Worm (Caenorhabditis elegans): ENCODE measurements around the gene acly-1.

acly-1 gene

ce11 chrX:1525511-1526172, 46.3 kb downstream of the acly-1 start:
- TF ChIP-seq fos-1 (tag; optimal IDR thresholded peaks at IDR 0.05) (peak; percentile 67), nhr-10 (tag; optimal IDR thresholded peaks at IDR 0.05) (no peak)

DNA sequence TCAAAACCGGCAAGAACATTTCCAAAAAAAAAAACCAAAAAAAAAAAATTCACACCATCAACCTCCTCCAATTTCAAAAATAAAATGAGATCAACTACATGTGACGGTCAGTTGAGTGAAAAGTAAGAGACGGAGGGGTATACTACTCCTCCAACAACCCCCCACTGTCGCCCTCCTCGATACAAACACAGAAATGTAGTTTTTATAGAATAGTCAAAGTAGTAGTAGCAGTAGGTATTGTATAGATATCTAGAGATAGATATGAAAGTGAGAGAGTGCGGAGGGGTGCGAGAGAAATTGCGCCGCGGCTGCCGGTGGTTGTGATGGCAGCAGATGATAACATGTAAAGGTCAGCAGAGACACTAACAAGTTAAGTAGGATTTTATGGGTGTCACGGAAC, 48.0 kb downstream of the acly-1 start:
- TF ChIP-seq ztf-11 (tag; optimal IDR thresholded peaks at IDR 0.05) = no peak
- TF ChIP-seq unc-62 (GFP tag; optimal IDR thresholded peaks at IDR 0.05) = no peak
- TF ChIP-seq alr-1 (tag; optimal IDR thresholded peaks at IDR 0.05) = no peak
- no peak for TF ChIP-seq elt-3 (tag; optimal IDR thresholded peaks at IDR 0.05)
- no peak for TF ChIP-seq peb-1 (tag; optimal IDR thresholded peaks at IDR 0.05)
- TF ChIP-seq R02D3.7 (tag; optimal IDR thresholded peaks at IDR 0.05) = no peak
- no peak for TF ChIP-seq elt-1 (tag; optimal IDR thresholded peaks at IDR 0.05)
- no peak for TF ChIP-seq egl-27 (tag; optimal IDR thresholded peaks at IDR 0.05)
- no peak for TF ChIP-seq lsy-2 (tag; optimal IDR thresholded peaks at IDR 0.05)
- no peak for TF ChIP-seq ztf-4 (tag; optimal IDR thresholded peaks at IDR 0.05)
- TF ChIP-seq blmp-1 (tag; optimal IDR thresholded peaks at IDR 0.05; ENCODE audit: insufficient read depth) = peak; percentile 30
- no peak for TF ChIP-seq Y55F3AM.14 (GFP tag; optimal IDR thresholded peaks at IDR 0.05)
- no peak for TF ChIP-seq unc-39 (tag; optimal IDR thresholded peaks at IDR 0.05)
- no peak for TF ChIP-seq ZK546.5 (tag; optimal IDR thresholded peaks at IDR 0.05)
- peak; percentile 21 for TF ChIP-seq C34F6.9 (tag; optimal IDR thresholded peaks at IDR 0.05)
- no peak for TF ChIP-seq nhr-237 (tag; optimal IDR thresholded peaks at IDR 0.05)
- TF ChIP-seq nhr-25 (tag; optimal IDR thresholded peaks at IDR 0.05) = peak; percentile 83
- TF ChIP-seq snpc-4 (tag; optimal IDR thresholded peaks at IDR 0.05) = no peak
- no peak for TF ChIP-seq unc-55 (GFP tag; optimal IDR thresholded peaks at IDR 0.05)
- TF ChIP-seq mdl-1 (tag; optimal IDR thresholded peaks at IDR 0.05) = no peak
- no peak for TF ChIP-seq lin-39 (tag; optimal IDR thresholded peaks at IDR 0.05)
- no peak for TF ChIP-seq nhr-6 (tag; optimal IDR thresholded peaks at IDR 0.05)
- no peak for TF ChIP-seq nhr-21 (tag; optimal IDR thresholded peaks at IDR 0.05)
- TF ChIP-seq nhr-77 (tag; optimal IDR thresholded peaks at IDR 0.05) = no peak
- no peak for TF ChIP-seq nhr-23 (tag; optimal IDR thresholded peaks at IDR 0.05)
- TF ChIP-seq lin-13 (GFP tag; optimal IDR thresholded peaks at IDR 0.05) = peak; percentile 7
- TF ChIP-seq sma-9 (GFP tag; optimal IDR thresholded peaks at IDR 0.05) = peak; percentile 69
- no peak for TF ChIP-seq sma-9 (tag; optimal IDR thresholded peaks at IDR 0.05)
- TF ChIP-seq aly-2 (tag; optimal IDR thresholded peaks at IDR 0.05) = no peak
- TF ChIP-seq nhr-11 (tag; optimal IDR thresholded peaks at IDR 0.05) = no peak
- TF ChIP-seq lin-11 (tag; optimal IDR thresholded peaks at IDR 0.05) = no peak
- TF ChIP-seq zag-1 (tag; optimal IDR thresholded peaks at IDR 0.05) = no peak
- TF ChIP-seq crh-2 (tag; optimal IDR thresholded peaks at IDR 0.05) = peak; percentile 57
- TF ChIP-seq gmeb-1 (tag; optimal IDR thresholded peaks at IDR 0.05) = no peak
- TF ChIP-seq skn-1 (tag; optimal IDR thresholded peaks at IDR 0.05) = no peak
- peak; percentile 51 for TF ChIP-seq nhr-129 (tag; optimal IDR thresholded peaks at IDR 0.05)
- TF ChIP-seq ztf-1 (GFP tag; conservative IDR thresholded peaks at IDR 0.05) = no peak
- peak; percentile 53 for TF ChIP-seq sma-3 (GFP tag; optimal IDR thresholded peaks at IDR 0.05)
- peak; percentile 31 for TF ChIP-seq sem-4 (tag; optimal IDR thresholded peaks at IDR 0.05)
- peak; percentile 35 for TF ChIP-seq fos-1 (tag; optimal IDR thresholded peaks at IDR 0.05)
- TF ChIP-seq ceh-82 (tag; optimal IDR thresholded peaks at IDR 0.05) = no peak
- TF ChIP-seq ceh-16 (tag; optimal IDR thresholded peaks at IDR 0.05) = peak; percentile 48
- TF ChIP-seq F13H6.1 (tag; optimal IDR thresholded peaks at IDR 0.05) = peak; percentile 47
- TF ChIP-seq dmd-4 (tag; optimal IDR thresholded peaks at IDR 0.05) = no peak
- TF ChIP-seq nhr-12 (tag; optimal IDR thresholded peaks at IDR 0.05) = no peak
- TF ChIP-seq mab-5 (tag; optimal IDR thresholded peaks at IDR 0.05) = no peak
- TF ChIP-seq nhr-10 (tag; optimal IDR thresholded peaks at IDR 0.05) = no peak
- TF ChIP-seq ama-1 (optimal IDR thresholded peaks at IDR 0.05) = no peak
- TF ChIP-seq mbf-1 (tag; optimal IDR thresholded peaks at IDR 0.05) = no peak

Measured in whole organism, L2 larva.